Fruit fly (Drosophila melanogaster): ENCODE measurements around the gene CG33301.

The CG33301 gene

DNA sequence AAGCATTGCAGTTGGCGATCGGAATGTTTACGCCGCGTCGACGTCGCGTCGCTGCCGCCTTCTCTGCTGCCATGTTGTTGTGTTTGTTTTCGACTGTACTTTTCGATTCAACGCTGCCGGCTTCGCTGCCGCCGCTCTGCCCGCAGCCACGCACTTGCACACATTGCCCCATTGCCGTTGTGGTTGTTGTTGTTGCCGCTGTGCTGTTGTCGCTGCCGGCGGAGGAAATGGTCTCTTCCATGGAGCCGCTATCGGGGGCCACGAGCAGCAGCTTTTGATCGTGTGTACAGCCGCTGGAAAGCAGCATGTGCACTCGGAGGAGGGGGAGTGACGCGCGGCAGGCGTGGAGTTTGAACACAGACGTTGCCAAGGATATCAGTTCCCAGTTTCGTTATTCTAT lies 44.8 kb upstream of the CG33301 start (continued):
- TF ChIP-seq HLH54F (GFP tag; optimal IDR thresholded peaks at IDR 0.05) = no peak
- TF ChIP-seq Hmr (GFP tag; optimal IDR thresholded peaks at IDR 0.05) = no peak
- TF ChIP-seq Aef1 (GFP tag; IDR thresholded peaks at IDR 0.05) = peak; percentile 37; the same call in 2 of the 3 replicates
- TF ChIP-seq org-1 (GFP tag; optimal IDR thresholded peaks at IDR 0.05) = no peak
- no peak for TF ChIP-seq Fer3 (tag; optimal IDR thresholded peaks at IDR 0.05)
- no peak for TF ChIP-seq Ada2b (GFP tag; IDR thresholded peaks at IDR 0.05)
- peak; percentile 99 for TF ChIP-seq CG4360 (GFP tag; IDR thresholded peaks at IDR 0.05)
- TF ChIP-seq CG4282 (GFP tag; optimal IDR thresholded peaks at IDR 0.05) = no peak
- no peak for TF ChIP-seq CG8765 (GFP tag; IDR thresholded peaks at IDR 0.05)
- TF ChIP-seq phol (tag; optimal IDR thresholded peaks at IDR 0.05) = no peak
- TF ChIP-seq Bteb2 (GFP tag; optimal IDR thresholded peaks at IDR 0.05) = no peak
- no peak for TF ChIP-seq hb (GFP tag; IDR thresholded peaks at IDR 0.05; ENCODE audit: partially characterized antibody)
- no peak for TF ChIP-seq knrl (GFP tag; IDR thresholded peaks at IDR 0.05; ENCODE audit: partially characterized antibody)
- no peak for TF ChIP-seq CG31365 (tag; optimal IDR thresholded peaks at IDR 0.05)
- TF ChIP-seq repo (GFP tag; optimal IDR thresholded peaks at IDR 0.05) = no peak
- 0 out of 4 replicates have a peak, but pooled peaks have one; percentile 11 for TF ChIP-seq Dll (GFP tag; IDR thresholded peaks at IDR 0.05; ENCODE audit: partially characterized antibody)
- TF ChIP-seq CG10147 (GFP tag; optimal IDR thresholded peaks at IDR 0.05) = no peak
- TF ChIP-seq CG11504 (tag; optimal IDR thresholded peaks at IDR 0.05) = no peak
- TF ChIP-seq chm (GFP tag; IDR thresholded peaks at IDR 0.05) = peak; percentile 63
- 0 out of 2 replicates have a peak, but pooled peaks have one; percentile 44 for TF ChIP-seq sna (GFP tag; IDR thresholded peaks at IDR 0.05; ENCODE audit: partially characterized antibody)
- peak; percentile 84 for TF ChIP-seq Med (GFP tag)
- TF ChIP-seq chif (GFP tag; optimal IDR thresholded peaks at IDR 0.05) = no peak
- TF ChIP-seq ttk (GFP tag; IDR thresholded peaks at IDR 0.05) = no peak
- no peak for TF ChIP-seq wdn (GFP tag; IDR thresholded peaks at IDR 0.05)
- no peak for TF ChIP-seq corto (GFP tag; optimal IDR thresholded peaks at IDR 0.05)
- peak; percentile 26; the same call in 1 of the 2 replicates for TF ChIP-seq vvl (GFP tag; IDR thresholded peaks at IDR 0.05)
- no peak for TF ChIP-seq CG15011 (GFP tag; optimal IDR thresholded peaks at IDR 0.05)
- TF ChIP-seq sug (tag; optimal IDR thresholded peaks at IDR 0.05) = no peak
- TF ChIP-seq maf-S (GFP tag; optimal IDR thresholded peaks at IDR 0.05) = no peak
- no peak for TF ChIP-seq sens-2 (GFP tag; IDR thresholded peaks at IDR 0.05)
- no peak for TF ChIP-seq bigmax (GFP tag; optimal IDR thresholded peaks at IDR 0.05)
- TF ChIP-seq Sry-δ (GFP tag; optimal IDR thresholded peaks at IDR 0.05) = no peak
- no peak for TF ChIP-seq Hr51 (GFP tag; optimal IDR thresholded peaks at IDR 0.05)
- no peak for TF ChIP-seq Dfd (GFP tag; optimal IDR thresholded peaks at IDR 0.05)
- TF ChIP-seq cad (GFP tag; optimal IDR thresholded peaks at IDR 0.05) = no peak
- TF ChIP-seq jing (GFP tag; optimal IDR thresholded peaks at IDR 0.05) = no peak
- TF ChIP-seq Sin3A (optimal IDR thresholded peaks at IDR 0.05) = no peak
- no peak for TF ChIP-seq CG14860 (GFP tag; IDR thresholded peaks at IDR 0.05; ENCODE audit: partially characterized antibody)
- no peak for TF ChIP-seq dmrt11E (tag; optimal IDR thresholded peaks at IDR 0.05)
- peak; percentile 18; the same call in 1 of the 2 replicates for TF ChIP-seq E2f2 (GFP tag; IDR thresholded peaks at IDR 0.05)
- no peak for TF ChIP-seq CG16779 (GFP tag; IDR thresholded peaks at IDR 0.05)
- TF ChIP-seq Side (GFP tag; optimal IDR thresholded peaks at IDR 0.05) = no peak
- no peak for TF ChIP-seq toy (GFP tag; IDR thresholded peaks at IDR 0.05)
- TF ChIP-seq Deaf1 (tag; optimal IDR thresholded peaks at IDR 0.05) = peak; percentile 38
- TF ChIP-seq Lim3 (GFP tag; IDR thresholded peaks at IDR 0.05) = no peak
- no peak for TF ChIP-seq CG31224 (GFP tag; IDR thresholded peaks at IDR 0.05)
- TF ChIP-seq prd (optimal IDR thresholded peaks at IDR 0.05) = no peak
- no peak for TF ChIP-seq prd (GFP tag; IDR thresholded peaks at IDR 0.05)
- no peak for TF ChIP-seq lola (GFP tag; optimal IDR thresholded peaks at IDR 0.05)
- no peak for TF ChIP-seq gsb (GFP tag; IDR thresholded peaks at IDR 0.05)
- no peak for TF ChIP-seq CkIIα-i1 (GFP tag; IDR thresholded peaks at IDR 0.05)
- TF ChIP-seq HmgZ (tag; optimal IDR thresholded peaks at IDR 0.05) = no peak

Data from whole organism, embryonic.